Worm (Caenorhabditis elegans) whole organism, L3 larva: ENCODE data around the gene T24H10.1.

ENCODE experiments used
- ceh-28 ChIP-seq: fragments of 150-350 bp; optimal IDR thresholded peaks from 2 replicates; lab custom pipeline; 2014; ENCODE audit warnings: missing biosample characterization, missing genetic modification reagents, missing genetic modification characterization
- elt-3 ChIP-seq, 3 experiments: fragments of 150-350 bp in 1 of 3; sonication (generic microtip) in 2 of 3; optimal IDR thresholded peaks; 2 replicates in 2 of 3; 4 replicates in 1 of 3; lab custom pipeline; 2014 to 2017; ENCODE audit warnings: missing biosample characterization in 3 of 3, missing genetic modification characterization in 3 of 3
- lsy-12 ChIP-seq: sonication (generic microtip); optimal IDR thresholded peaks from 2 replicates; lab custom pipeline; 2016; ENCODE audit warnings: mild to moderate bottlenecking, missing genetic modification characterization, missing compliant biosample characterization
- mdl-1 ChIP-seq: fragments of 150-350 bp; optimal IDR thresholded peaks from 2 replicates; lab custom pipeline; 2014; ENCODE audit warnings: missing biosample characterization, missing genetic modification characterization
- nfya-1 ChIP-seq: sonication (generic microtip); optimal IDR thresholded peaks from 2 replicates; lab custom pipeline; 2017; ENCODE audit warnings: missing genetic modification characterization, mild to moderate bottlenecking, missing compliant biosample characterization, antibody characterized with exemption, moderate library complexity; ENCODE audit not compliant: insufficient read depth
- nhr-11 ChIP-seq: fragments of 150-350 bp; optimal IDR thresholded peaks from 2 replicates; lab custom pipeline; 2014; ENCODE audit warnings: missing biosample characterization, missing genetic modification characterization
- nhr-28 ChIP-seq: fragments of 150-350 bp; optimal IDR thresholded peaks from 2 replicates; lab custom pipeline; 2014; ENCODE audit warnings: missing biosample characterization, missing genetic modification characterization
- nhr-77 ChIP-seq: fragments of 150-350 bp; optimal IDR thresholded peaks from 2 replicates; lab custom pipeline; 2014; ENCODE audit warnings: missing biosample characterization, missing genetic modification characterization
- pqm-1 ChIP-seq: fragments of 150-350 bp; optimal IDR thresholded peaks from 2 replicates; lab custom pipeline; 2017; ENCODE audit warnings: missing biosample characterization, missing genetic modification characterization, inconsistent platforms
- snpc-4 ChIP-seq: fragments of 150-350 bp; optimal IDR thresholded peaks from 2 replicates; lab custom pipeline; 2014; ENCODE audit warnings: missing biosample characterization, missing genetic modification characterization
- unc-39 ChIP-seq: sonication (generic microtip); optimal IDR thresholded peaks from 4 replicates; lab custom pipeline; 2017; ENCODE audit warnings: missing biosample characterization, missing genetic modification characterization
- unc-62 ChIP-seq: fragments of 150-350 bp; sonication (generic microtip); optimal IDR thresholded peaks from 4 replicates; lab custom pipeline; 2014; ENCODE audit warnings: missing biosample characterization, missing genetic modification reagents, missing genetic modification characterization
- zag-1 ChIP-seq: fragments of 150-350 bp; optimal IDR thresholded peaks from 2 replicates; lab custom pipeline; 2014; ENCODE audit warnings: missing biosample characterization, missing genetic modification characterization
- ztf-4 ChIP-seq: fragments of 150-350 bp; optimal IDR thresholded peaks from 2 replicates; lab custom pipeline; 2014; ENCODE audit warnings: missing biosample characterization, missing genetic modification characterization

- TF ChIP-seq snpc-4 (tag; lab: Kevin White, UChicago) (no peak), nhr-11 (peak; percentile 72), ceh-28 (no peak), unc-62 (no peak), zag-1 (tag; lab: Kevin White, UChicago) (no peak), unc-39 (tag; lab: Kevin White, UChicago) (no peak), elt-3 (tag; optimal IDR thresholded peaks at IDR 0.05; lab: Kevin White, UChicago) (no peak), ztf-4 (tag; lab: Kevin White, UChicago) (no peak), mdl-1 (no peak), pqm-1 (tag; lab: Kevin White, UChicago) (peak; percentile 50), lsy-12 (no peak), nhr-28 (no peak), nfya-1 (tag; lab: Kevin White, UChicago) (no peak), nhr-77 (no peak)
Measured at ce11 chrII:9117789-9118242, 18.6 kb downstream of the T24H10.1 start.
